Fruit fly (Drosophila melanogaster): ENCODE measurements around the gene CG5968.
A peak's percentile ranks its signal among the peaks of the same experiment; 100 is the strongest.

Gene CG5968

DNA sequence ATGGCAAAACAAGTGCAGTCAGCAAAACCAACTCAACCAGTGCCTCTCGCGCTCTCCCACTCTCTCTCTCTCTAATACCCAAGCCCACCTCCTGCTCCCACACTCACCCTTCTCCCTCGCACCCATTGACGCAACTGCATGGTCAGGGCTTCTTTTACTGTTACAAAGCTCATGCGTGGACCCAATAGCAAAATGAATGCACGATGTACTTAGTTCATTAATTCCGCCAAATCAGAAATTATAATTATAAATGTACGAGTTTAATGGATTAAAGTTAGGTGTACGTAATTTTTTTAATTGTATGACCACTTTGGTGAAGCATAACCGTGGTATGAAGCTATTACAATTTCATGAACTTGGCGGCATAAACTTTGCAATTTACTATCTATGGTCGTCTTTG lies 4.0 kb downstream of the CG5968 start (continued):
- TF ChIP-seq Sp1 (GFP tag; optimal IDR thresholded peaks at IDR 0.05) = peak; percentile 69
- TF ChIP-seq ey (GFP tag; optimal IDR thresholded peaks at IDR 0.05) = peak; percentile 75
- peak; percentile 84 for TF ChIP-seq fru (GFP tag; optimal IDR thresholded peaks at IDR 0.05)
- TF ChIP-seq Hnf4 (GFP tag; optimal IDR thresholded peaks at IDR 0.05) = peak; percentile 62
- peak; percentile 66 for TF ChIP-seq psq (GFP tag; optimal IDR thresholded peaks at IDR 0.05)
- peak; percentile 22 for TF ChIP-seq CG32264 (GFP tag; optimal IDR thresholded peaks at IDR 0.05)
- TF ChIP-seq dl (GFP tag; optimal IDR thresholded peaks at IDR 0.05; ENCODE audit: insufficient read depth in 1 of 2, partially characterized antibody in 2 of 2) = no peak
- peak; percentile 62 for TF ChIP-seq brk (GFP tag; optimal IDR thresholded peaks at IDR 0.05)
- peak in 1 of 2 experiments; percentile 76 for TF ChIP-seq foxo (GFP tag; optimal IDR thresholded peaks at IDR 0.05)
- TF ChIP-seq sage (GFP tag; optimal IDR thresholded peaks at IDR 0.05) = peak; percentile 67
- no peak for TF ChIP-seq Jra (GFP tag; optimal IDR thresholded peaks at IDR 0.05)
- no peak for TF ChIP-seq tai (GFP tag; optimal IDR thresholded peaks at IDR 0.05)

- no peak for TF ChIP-seq Rel (GFP tag; optimal IDR thresholded peaks at IDR 0.05)
- no peak for TF ChIP-seq Rel (tag; optimal IDR thresholded peaks at IDR 0.05)
- TF ChIP-seq Sp1 (GFP tag; optimal IDR thresholded peaks at IDR 0.05) = no peak
- TF ChIP-seq br (GFP tag; optimal IDR thresholded peaks at IDR 0.05) = no peak
- no peak for TF ChIP-seq Mio (GFP tag; optimal IDR thresholded peaks at IDR 0.05)
- TF ChIP-seq Hr78 (GFP tag; optimal IDR thresholded peaks at IDR 0.05) = no peak
- TF ChIP-seq brk (GFP tag; optimal IDR thresholded peaks at IDR 0.05) = no peak
- no peak for TF ChIP-seq ey (GFP tag; optimal IDR thresholded peaks at IDR 0.05)
- TF ChIP-seq rgr (GFP tag; optimal IDR thresholded peaks at IDR 0.05) = no peak
- peak; percentile 57 for TF ChIP-seq HLH106 (tag; optimal IDR thresholded peaks at IDR 0.05)
- no peak for TF ChIP-seq tai (GFP tag; optimal IDR thresholded peaks at IDR 0.05)
- no peak for TF ChIP-seq N (GFP tag; optimal IDR thresholded peaks at IDR 0.05)
- no peak for TF ChIP-seq jim (GFP tag; optimal IDR thresholded peaks at IDR 0.05)
- TF ChIP-seq foxo (GFP tag; optimal IDR thresholded peaks at IDR 0.05) = peak in 1 of 2 experiments; percentile 31
- no peak for TF ChIP-seq woc (GFP tag; optimal IDR thresholded peaks at IDR 0.05)
- TF ChIP-seq CG9705 (GFP tag; optimal IDR thresholded peaks at IDR 0.05) = no peak
- TF ChIP-seq psq (GFP tag; optimal IDR thresholded peaks at IDR 0.05) = peak; percentile 15
- no peak for TF ChIP-seq lola (GFP tag; optimal IDR thresholded peaks at IDR 0.05)
- TF ChIP-seq dl (GFP tag; optimal IDR thresholded peaks at IDR 0.05; ENCODE audit: insufficient read depth in 1 of 2, partially characterized antibody in 2 of 2) = no peak
- no peak for TF ChIP-seq CrebA (GFP tag; optimal IDR thresholded peaks at IDR 0.05; ENCODE audit: borderline replicate concordance)
- TF ChIP-seq Hnf4 (GFP tag; optimal IDR thresholded peaks at IDR 0.05) = no peak
- TF ChIP-seq Dfd (GFP tag; optimal IDR thresholded peaks at IDR 0.05) = no peak
- peak; percentile 23 for TF ChIP-seq Dif (GFP tag; optimal IDR thresholded peaks at IDR 0.05; ENCODE audit: partially characterized antibody)
- TF ChIP-seq fru (GFP tag; optimal IDR thresholded peaks at IDR 0.05) = peak; percentile 33
- no peak for TF ChIP-seq Abd-B (GFP tag; optimal IDR thresholded peaks at IDR 0.05)
These were observed 5.1 kb downstream of the CG5968 start, which contains the start of gene mtgo for dm6 chr2L:16544563-16545066. TSS of gene mtgo (plus strand) at chr2L:16545016.

- TF ChIP-seq Dif (GFP tag; optimal IDR thresholded peaks at IDR 0.05; ENCODE audit: partially characterized antibody) (peak; percentile 1), Hr83 (GFP tag; optimal IDR thresholded peaks at IDR 0.05; ENCODE audit: poor library complexity, severe bottlenecking) (no peak)
These were observed 5.9 kb downstream of the CG5968 start for dm6 chr2L:16543894-16544293.

- peak; percentile 2 for TF ChIP-seq h (GFP tag; optimal IDR thresholded peaks at IDR 0.05)
- TF ChIP-seq tai (GFP tag; optimal IDR thresholded peaks at IDR 0.05) = no peak
- no peak for TF ChIP-seq Myc (optimal IDR thresholded peaks at IDR 0.05)
- TF ChIP-seq HLH106 (tag; optimal IDR thresholded peaks at IDR 0.05) = peak; percentile 72
- TF ChIP-seq sage (GFP tag; optimal IDR thresholded peaks at IDR 0.05) = no peak
- TF ChIP-seq Hr78 (GFP tag; optimal IDR thresholded peaks at IDR 0.05) = no peak
- no peak for TF ChIP-seq pan (optimal IDR thresholded peaks at IDR 0.05)
- peak; percentile 81 for TF ChIP-seq dmrt93B (GFP tag; optimal IDR thresholded peaks at IDR 0.05)
- TF ChIP-seq brk (GFP tag; optimal IDR thresholded peaks at IDR 0.05) = no peak
- TF ChIP-seq usp (GFP tag; optimal IDR thresholded peaks at IDR 0.05) = no peak
- no peak for TF ChIP-seq GATAd (GFP tag; optimal IDR thresholded peaks at IDR 0.05)
- TF ChIP-seq Mio (GFP tag; optimal IDR thresholded peaks at IDR 0.05) = no peak
- TF ChIP-seq foxo (GFP tag; optimal IDR thresholded peaks at IDR 0.05) = peak in 1 of 2 experiments; percentile 57
- TF ChIP-seq woc (GFP tag; optimal IDR thresholded peaks at IDR 0.05) = no peak
- no peak for TF ChIP-seq Vsx2 (GFP tag; optimal IDR thresholded peaks at IDR 0.05; ENCODE audit: partially characterized antibody)
- no peak for TF ChIP-seq Dif (GFP tag; optimal IDR thresholded peaks at IDR 0.05; ENCODE audit: partially characterized antibody)
- peak; percentile 33 for TF ChIP-seq sv (GFP tag; optimal IDR thresholded peaks at IDR 0.05)
- TF ChIP-seq CG32264 (GFP tag; optimal IDR thresholded peaks at IDR 0.05) = no peak
- TF ChIP-seq dl (GFP tag; optimal IDR thresholded peaks at IDR 0.05; ENCODE audit: insufficient read depth in 1 of 2, partially characterized antibody in 2 of 2) = no peak
- TF ChIP-seq br (GFP tag; optimal IDR thresholded peaks at IDR 0.05) = peak; percentile 62
- peak; percentile 74 for TF ChIP-seq CG9705 (GFP tag; optimal IDR thresholded peaks at IDR 0.05)
- TF ChIP-seq psq (GFP tag; optimal IDR thresholded peaks at IDR 0.05) = peak; percentile 25
- TF ChIP-seq Hnf4 (GFP tag; optimal IDR thresholded peaks at IDR 0.05) = peak; percentile 15
- TF ChIP-seq N (GFP tag; optimal IDR thresholded peaks at IDR 0.05) = no peak
- peak; percentile 64 for TF ChIP-seq OdsH (GFP tag; optimal IDR thresholded peaks at IDR 0.05)
- TF ChIP-seq Hr83 (GFP tag; optimal IDR thresholded peaks at IDR 0.05; ENCODE audit: poor library complexity, severe bottlenecking) = no peak
- TF ChIP-seq Jra (GFP tag; optimal IDR thresholded peaks at IDR 0.05) = no peak
- no peak for TF ChIP-seq jim (GFP tag; optimal IDR thresholded peaks at IDR 0.05)
- no peak for TF ChIP-seq Abd-B (GFP tag; optimal IDR thresholded peaks at IDR 0.05)
- TF ChIP-seq rgr (GFP tag; optimal IDR thresholded peaks at IDR 0.05) = peak; percentile 86
- TF ChIP-seq Rel (GFP tag; optimal IDR thresholded peaks at IDR 0.05) = no peak
- peak; percentile 6 for TF ChIP-seq Rel (tag; optimal IDR thresholded peaks at IDR 0.05)
- peak; percentile 53 for TF ChIP-seq fru (GFP tag; optimal IDR thresholded peaks at IDR 0.05)
- TF ChIP-seq lola (GFP tag; optimal IDR thresholded peaks at IDR 0.05) = no peak
These were observed 6.7 kb downstream of the CG5968 start for dm6 chr2L:16542997-16543593.
